Fruit fly (Drosophila melanogaster): ENCODE results near the gene CG13364.

DNA sequence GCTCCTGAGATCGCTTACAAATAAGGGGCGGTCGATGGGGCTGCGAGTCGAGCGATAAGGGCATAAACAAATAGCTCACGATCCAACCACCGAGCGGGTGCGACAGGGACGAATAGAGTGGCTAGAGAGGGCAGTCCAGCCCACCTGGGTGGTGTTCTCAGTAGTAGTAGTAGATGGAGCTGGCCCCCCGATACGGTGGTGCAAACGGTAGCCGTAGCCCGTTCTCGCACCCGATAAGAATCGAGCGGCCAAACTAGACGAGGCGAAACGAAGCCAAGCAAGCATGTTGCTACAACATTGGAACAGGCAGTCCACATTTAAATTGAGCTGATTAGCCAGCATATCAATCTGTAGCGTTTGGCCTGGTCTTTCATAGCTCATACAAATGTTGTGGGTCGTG lies 44.4 kb downstream of the CG13364 start:
- TF ChIP-seq Sin3A (optimal IDR thresholded peaks at IDR 0.05) (no peak), psq (optimal IDR thresholded peaks at IDR 0.05) (no peak)
